Fruit fly (Drosophila melanogaster): ENCODE measurements around the gene Mst84Db.

DNA sequence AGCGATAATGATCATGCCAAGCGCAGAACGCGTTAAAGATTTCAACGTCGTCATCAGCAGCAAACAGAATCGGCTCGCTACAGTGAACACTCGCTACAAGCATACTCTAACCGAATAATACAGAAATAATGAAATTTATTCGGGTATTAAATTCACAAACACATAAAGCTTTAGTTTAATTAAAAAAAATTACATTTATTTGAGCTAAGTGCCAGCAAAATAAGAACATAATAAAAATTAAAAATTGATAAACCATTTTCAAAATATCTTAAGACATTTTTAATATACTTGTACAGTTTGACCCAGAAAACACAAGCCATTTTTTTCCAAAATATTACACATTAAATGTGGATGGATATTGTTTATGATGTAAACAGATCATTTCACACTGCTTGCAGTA lies 39.2 kb downstream of the Mst84Db start:
- TF ChIP-seq CG8478 (optimal IDR thresholded peaks at IDR 0.05) (no peak), CTCF (optimal IDR thresholded peaks at IDR 0.05) (no peak)

All from S2 (cell line).